Fruit fly (Drosophila melanogaster): Measurements from ENCODE around the gene CG12375.

CG12375 gene

dm6 chr2L:8165800-8166576 lies 39.3 kb upstream of the CG12375 start (continued):
- no peak for TF ChIP-seq CG10959 (GFP tag; IDR thresholded peaks at IDR 0.05)
- TF ChIP-seq ems (GFP tag; optimal IDR thresholded peaks at IDR 0.05): no peak
- TF ChIP-seq CG18011 (GFP tag; optimal IDR thresholded peaks at IDR 0.05): no peak
- TF ChIP-seq unpg (GFP tag; optimal IDR thresholded peaks at IDR 0.05): peak; percentile 13
- no peak for TF ChIP-seq CG10543 (GFP tag; optimal IDR thresholded peaks at IDR 0.05)
- 0 out of 4 replicates have a peak, but pooled peaks have one; percentile 61 for TF ChIP-seq chinmo (GFP tag; IDR thresholded peaks at IDR 0.05; ENCODE audit: partially characterized antibody)
- TF ChIP-seq CG12744 (GFP tag; optimal IDR thresholded peaks at IDR 0.05): peak; percentile 10
- no peak for TF ChIP-seq cwo (GFP tag; optimal IDR thresholded peaks at IDR 0.05)
- no peak for TF ChIP-seq CG7357 (GFP tag; IDR thresholded peaks at IDR 0.05)
- no peak for TF ChIP-seq Optix (GFP tag; IDR thresholded peaks at IDR 0.05)
- no peak for TF ChIP-seq CG5180 (GFP tag; optimal IDR thresholded peaks at IDR 0.05)
- TF ChIP-seq grn (GFP tag; optimal IDR thresholded peaks at IDR 0.05): no peak
- peak; percentile 77 for TF ChIP-seq sens (GFP tag)
- peak; percentile 73 for TF ChIP-seq zen (tag; optimal IDR thresholded peaks at IDR 0.05)
- TF ChIP-seq D (optimal IDR thresholded peaks at IDR 0.05): no peak
- peak; percentile 19 for TF ChIP-seq D (GFP tag; optimal IDR thresholded peaks at IDR 0.05)
- TF ChIP-seq Aef1 (GFP tag; IDR thresholded peaks at IDR 0.05): no peak
- TF ChIP-seq CG17385 (GFP tag; optimal IDR thresholded peaks at IDR 0.05): no peak
- TF ChIP-seq CG8388 (GFP tag; optimal IDR thresholded peaks at IDR 0.05): no peak

- TF ChIP-seq Kr (GFP tag; optimal IDR thresholded peaks at IDR 0.05): peak; percentile 74
- peak; percentile 58 for TF ChIP-seq Xbp1 (GFP tag; optimal IDR thresholded peaks at IDR 0.05)
- peak; percentile 87 for TF ChIP-seq CG31441 (GFP tag; IDR thresholded peaks at IDR 0.05)
- TF ChIP-seq schlank (tag; optimal IDR thresholded peaks at IDR 0.05): peak; percentile 53
- peak; percentile 85 for TF ChIP-seq CG11398 (GFP tag; optimal IDR thresholded peaks at IDR 0.05)
- peak; percentile 55 for TF ChIP-seq CG8281 (tag; optimal IDR thresholded peaks at IDR 0.05)
- TF ChIP-seq CG3838 (GFP tag; optimal IDR thresholded peaks at IDR 0.05): peak; percentile 71
- no peak for TF ChIP-seq Dp (GFP tag; optimal IDR thresholded peaks at IDR 0.05)
- TF ChIP-seq CG32772 (GFP tag; IDR thresholded peaks at IDR 0.05): no peak
- TF ChIP-seq tll (GFP tag; optimal IDR thresholded peaks at IDR 0.05): no peak
- peak; percentile 79 for TF ChIP-seq caup (GFP tag; optimal IDR thresholded peaks at IDR 0.05; ENCODE audit: severe bottlenecking)
- TF ChIP-seq ewg (GFP tag; optimal IDR thresholded peaks at IDR 0.05): peak; percentile 77
- no peak for TF ChIP-seq CG15479 (GFP tag; optimal IDR thresholded peaks at IDR 0.05)
- peak; percentile 76 for TF ChIP-seq CG12299 (tag; optimal IDR thresholded peaks at IDR 0.05)
- TF ChIP-seq CG7556 (GFP tag; optimal IDR thresholded peaks at IDR 0.05): peak; percentile 82
- peak; percentile 39; the same call in 1 of the 2 replicates for TF ChIP-seq sob (GFP tag; IDR thresholded peaks at IDR 0.05)
- peak; percentile 90 for TF ChIP-seq Med (GFP tag)
- TF ChIP-seq CG18262 (tag; optimal IDR thresholded peaks at IDR 0.05): peak; percentile 81
- TF ChIP-seq CG8089 (GFP tag; optimal IDR thresholded peaks at IDR 0.05): peak; percentile 77
- TF ChIP-seq ab (GFP tag; optimal IDR thresholded peaks at IDR 0.05): no peak
- TF ChIP-seq CG18599 (GFP tag; optimal IDR thresholded peaks at IDR 0.05): peak; percentile 68
- TF ChIP-seq p53 (GFP tag; optimal IDR thresholded peaks at IDR 0.05): peak; percentile 18
- TF ChIP-seq Eip74EF (GFP tag; optimal IDR thresholded peaks at IDR 0.05): peak in 1 of 2 experiments; percentile 55
- TF ChIP-seq CG10543 (GFP tag; optimal IDR thresholded peaks at IDR 0.05): peak; percentile 61
- peak; percentile 89 for TF ChIP-seq CG10209 (GFP tag; optimal IDR thresholded peaks at IDR 0.05)
- peak; percentile 54 for TF ChIP-seq stwl (tag; optimal IDR thresholded peaks at IDR 0.05)
- TF ChIP-seq CG4360 (GFP tag; IDR thresholded peaks at IDR 0.05): peak; percentile 69
- TF ChIP-seq Ravus (GFP tag; IDR thresholded peaks at IDR 0.05): no peak
- TF ChIP-seq sisA (GFP tag; IDR thresholded peaks at IDR 0.05): no peak
- no peak for TF ChIP-seq repo (GFP tag; optimal IDR thresholded peaks at IDR 0.05)
These were observed 37.5 kb upstream of the CG12375 start for dm6 chr2L:8164219-8164618.
